Worm (Caenorhabditis elegans) whole organism, young adult: ENCODE results near the gene duxl-1.
A peak's percentile ranks its signal among the peaks of the same experiment; 100 is the strongest.

ENCODE experiments used
- B0261.1 ChIP-seq: sonication (generic microtip); optimal IDR thresholded peaks from 2 replicates; lab custom pipeline; 2016; ENCODE audit warnings: mild to moderate bottlenecking, missing genetic modification characterization, moderate library complexity, missing compliant biosample characterization
- D2030.7 ChIP-seq: fragments of 200-800 bp; sonication (Bioruptor generic); IDR thresholded peaks from 2 replicates; pipeline ENCODE4 v1.3.6; 2022; ENCODE audit warnings: missing genetic modification reagents, missing genetic modification characterization, missing compliant biosample characterization
- F10E7.11 ChIP-seq: sonication (generic microtip); optimal IDR thresholded peaks from 2 replicates; lab custom pipeline; 2017; ENCODE audit warnings: mild to moderate bottlenecking, missing genetic modification characterization, moderate library complexity, missing compliant biosample characterization
- F22D6.2 ChIP-seq: sonication (generic microtip); optimal IDR thresholded peaks from 2 replicates; lab custom pipeline; 2016; ENCODE audit warnings: mild to moderate bottlenecking, missing genetic modification characterization, missing compliant biosample characterization
- F23B12.7 ChIP-seq: sonication (generic microtip); optimal IDR thresholded peaks from 2 replicates; lab custom pipeline; 2017; ENCODE audit warnings: missing genetic modification characterization, mild to moderate bottlenecking, missing compliant biosample characterization, antibody characterized with exemption, moderate library complexity; ENCODE audit not compliant: insufficient read depth
- F49E8.2 ChIP-seq: sonication (generic microtip); optimal IDR thresholded peaks from 3 replicates; lab custom pipeline; 2017; ENCODE audit warnings: missing genetic modification characterization, mild to moderate bottlenecking, missing compliant biosample characterization, antibody characterized with exemption, moderate library complexity; ENCODE audit not compliant: insufficient read depth
- K11D2.4 ChIP-seq: fragments of 200-800 bp; sonication (Bioruptor generic); IDR thresholded peaks from 2 replicates; pipeline ENCODE4 v1.3.6; 2022; ENCODE audit warnings: missing genetic modification reagents, missing genetic modification characterization, missing compliant biosample characterization
- K12H6.12 ChIP-seq: fragments of 200-800 bp; sonication (Bioruptor generic); optimal IDR thresholded peaks from 2 replicates; lab custom pipeline; 2018; ENCODE audit warnings: mild to moderate bottlenecking, missing genetic modification characterization, missing compliant biosample characterization
- T07F8.4 ChIP-seq: sonication (generic microtip); optimal IDR thresholded peaks from 2 replicates; lab custom pipeline; 2016; ENCODE audit warnings: mild to moderate bottlenecking, missing genetic modification characterization, moderate library complexity, missing compliant biosample characterization
- Y67H2A.10 ChIP-seq: fragments of 200-800 bp; sonication (Bioruptor generic); conservative IDR thresholded peaks from 2 replicates; pipeline ENCODE4 v1.3.6; 2022; ENCODE audit warnings: missing genetic modification reagents, missing genetic modification characterization, missing compliant biosample characterization
- Y95B8A.8 ChIP-seq: fragments of 200-800 bp; sonication (Bioruptor generic); IDR thresholded peaks from 2 replicates; pipeline ENCODE4 v1.3.6; 2022; ENCODE audit warnings: missing genetic modification reagents, missing genetic modification characterization, missing compliant biosample characterization
- ZK185.1 ChIP-seq: sonication (generic microtip); optimal IDR thresholded peaks from 2 replicates; lab custom pipeline; 2016; ENCODE audit warnings: mild to moderate bottlenecking, missing genetic modification characterization, missing compliant biosample characterization; ENCODE audit not compliant: poor library complexity, severe bottlenecking
- akir-1 ChIP-seq: fragments of 200-800 bp; sonication (Bioruptor generic); optimal IDR thresholded peaks from 2 replicates; lab custom pipeline; 2018; ENCODE audit warnings: mild to moderate bottlenecking, missing genetic modification characterization, moderate library complexity, missing compliant biosample characterization
- aptf-3 ChIP-seq: fragments of 200-800 bp; sonication (Bioruptor generic); IDR thresholded peaks from 2 replicates; pipeline ENCODE4 v1.3.6; 2022; ENCODE audit warnings: missing genetic modification characterization, missing compliant biosample characterization
- cebp-1 ChIP-seq, 2 experiments: fragments of 200-800 bp in 1 of 2; sonication (Bioruptor generic) in 1 of 2; sonication (generic microtip) in 1 of 2; IDR thresholded peaks in 1 of 2; optimal IDR thresholded peaks in 1 of 2; 2 replicates each; pipeline versions ENCODE4 v1.3.6 to Lab custom; 2017 to 2022; ENCODE audit warnings: missing compliant biosample characterization in 2 of 2, missing genetic modification characterization in 2 of 2, mild to moderate bottlenecking in 1 of 2, missing genetic modification reagents in 1 of 2, moderate library complexity in 1 of 2
- ceh-100 ChIP-seq: fragments of 200-800 bp; sonication (Bioruptor generic); IDR thresholded peaks from 2 replicates; pipeline ENCODE4 v1.3.6; 2022; ENCODE audit warnings: missing genetic modification reagents, missing genetic modification characterization, missing compliant biosample characterization
- dpl-1 ChIP-seq: fragments of 150-350 bp; optimal IDR thresholded peaks from 2 replicates; lab custom pipeline; 2014; ENCODE audit warnings: missing biosample characterization, missing genetic modification reagents, missing genetic modification characterization
- efl-1 ChIP-seq: fragments of 150-350 bp; optimal IDR thresholded peaks from 2 replicates; lab custom pipeline; 2014; ENCODE audit warnings: missing biosample characterization, missing genetic modification reagents, missing genetic modification characterization
- egl-18 ChIP-seq: fragments of 200-800 bp; sonication (Bioruptor generic); IDR thresholded peaks from 2 replicates; pipeline ENCODE4 v1.3.6; 2022; ENCODE audit warnings: missing genetic modification reagents, missing genetic modification characterization, missing compliant biosample characterization
- him-1 ChIP-seq: sonication (generic microtip); optimal IDR thresholded peaks from 2 replicates; lab custom pipeline; 2016; ENCODE audit warnings: missing genotype, missing genetic modification reagents, missing genetic modification characterization, missing compliant biosample characterization
- hlh-12 ChIP-seq: sonication (generic microtip); optimal IDR thresholded peaks from 2 replicates; lab custom pipeline; 2016; ENCODE audit warnings: missing genetic modification characterization, missing compliant biosample characterization
- hmg-1.2 ChIP-seq: fragments of 200-800 bp; sonication (Bioruptor generic); IDR thresholded peaks from 2 replicates; pipeline ENCODE4 v1.3.6; 2022; ENCODE audit warnings: missing genetic modification reagents, missing genetic modification characterization, missing compliant biosample characterization
- hmg-20 ChIP-seq: fragments of 200-800 bp; sonication (Bioruptor generic); IDR thresholded peaks from 2 replicates; pipeline ENCODE4 v1.3.6; 2022; ENCODE audit warnings: missing genetic modification reagents, missing genetic modification characterization, missing compliant biosample characterization
- lin-26 ChIP-seq: fragments of 200-800 bp; sonication (Bioruptor generic); IDR thresholded peaks from 2 replicates; pipeline ENCODE4 v1.3.6; 2022; ENCODE audit warnings: missing genetic modification reagents, missing genetic modification characterization, missing compliant biosample characterization
- lsy-27 ChIP-seq: sonication (generic microtip); optimal IDR thresholded peaks from 2 replicates; lab custom pipeline; 2017; ENCODE audit warnings: missing genetic modification characterization, mild to moderate bottlenecking, missing compliant biosample characterization, antibody characterized with exemption, missing genotype, borderline replicate concordance; ENCODE audit not compliant: insufficient read depth
- mel-28 ChIP-seq: sonication (generic microtip); optimal IDR thresholded peaks from 2 replicates; lab custom pipeline; 2016; ENCODE audit warnings: borderline replicate concordance, mild to moderate bottlenecking, missing genetic modification characterization, missing compliant biosample characterization
- mxl-1 ChIP-seq: sonication (generic microtip); optimal IDR thresholded peaks from 2 replicates; lab custom pipeline; 2016; ENCODE audit warnings: missing genetic modification characterization, missing compliant biosample characterization
- nfya-1 ChIP-seq: sonication (generic microtip); optimal IDR thresholded peaks from 2 replicates; lab custom pipeline; 2017; ENCODE audit warnings: antibody characterized with exemption, missing compliant biosample characterization, missing genetic modification characterization, borderline replicate concordance; ENCODE audit not compliant: insufficient read depth
- nhr-90 ChIP-seq: sonication (generic microtip); optimal IDR thresholded peaks from 2 replicates; lab custom pipeline; 2016; ENCODE audit warnings: missing genotype, mild to moderate bottlenecking, missing genetic modification characterization, missing compliant biosample characterization
- rcor-1 ChIP-seq: fragments of 200-800 bp; sonication (Bioruptor generic); IDR thresholded peaks from 2 replicates; pipeline ENCODE4 v1.3.6; 2022; ENCODE audit warnings: missing genetic modification reagents, missing genetic modification characterization, missing compliant biosample characterization
- rec-8 ChIP-seq, 2 experiments: sonication (generic microtip); optimal IDR thresholded peaks; 2 replicates each; lab custom pipeline; 2016; ENCODE audit warnings: mild to moderate bottlenecking in 2 of 2, missing genetic modification characterization in 2 of 2, missing genetic modification reagents in 2 of 2, missing genotype in 2 of 2, missing biosample characterization in 1 of 2, missing compliant biosample characterization in 1 of 2, moderate library complexity in 1 of 2
- sea-2 ChIP-seq: fragments of 200-800 bp; sonication (Bioruptor generic); IDR thresholded peaks from 2 replicates; pipeline ENCODE4 v1.3.6; 2022; ENCODE audit warnings: missing genetic modification characterization, missing compliant biosample characterization
- snpc-1.1 ChIP-seq: sonication (generic microtip); optimal IDR thresholded peaks from 2 replicates; lab custom pipeline; 2017; ENCODE audit warnings: missing genetic modification characterization, mild to moderate bottlenecking, missing compliant biosample characterization, antibody characterized with exemption, moderate library complexity, missing genotype, missing genetic modification reagents; ENCODE audit not compliant: insufficient read depth
- snpc-1.3 ChIP-seq: sonication (generic microtip); optimal IDR thresholded peaks from 2 replicates; lab custom pipeline; 2017; ENCODE audit warnings: missing genetic modification characterization, mild to moderate bottlenecking, missing compliant biosample characterization, antibody characterized with exemption, moderate library complexity, missing genotype, missing genetic modification reagents; ENCODE audit not compliant: insufficient read depth
- tbx-9 ChIP-seq: sonication (generic microtip); optimal IDR thresholded peaks from 2 replicates; lab custom pipeline; 2016; ENCODE audit warnings: borderline replicate concordance, missing genetic modification characterization, inconsistent platforms, missing compliant biosample characterization
- zfh-2 ChIP-seq: fragments of 200-800 bp; sonication (Bioruptor generic); conservative IDR thresholded peaks from 2 replicates; pipeline ENCODE4 v1.3.6; 2022; ENCODE audit warnings: missing genetic modification reagents, missing genetic modification characterization, missing compliant biosample characterization
- ztf-18 ChIP-seq: sonication (generic microtip); optimal IDR thresholded peaks from 2 replicates; lab custom pipeline; 2016; ENCODE audit warnings: missing genotype, mild to moderate bottlenecking, missing genetic modification characterization, missing compliant biosample characterization
- ztf-22 ChIP-seq: fragments of 200-800 bp; sonication (Bioruptor generic); optimal IDR thresholded peaks from 2 replicates; lab custom pipeline; 2018; ENCODE audit warnings: mild to moderate bottlenecking, missing genetic modification characterization, moderate library complexity, missing compliant biosample characterization
- ztf-26 ChIP-seq: sonication (generic microtip); optimal IDR thresholded peaks from 2 replicates; lab custom pipeline; 2017; ENCODE audit warnings: missing genetic modification characterization, missing compliant biosample characterization
- ztf-6 ChIP-seq: fragments of 200-800 bp; sonication (Bioruptor generic); IDR thresholded peaks from 2 replicates; pipeline ENCODE4 v1.3.6; 2022; ENCODE audit warnings: missing genetic modification reagents, missing genetic modification characterization, missing compliant biosample characterization

duxl-1 gene

DNA sequence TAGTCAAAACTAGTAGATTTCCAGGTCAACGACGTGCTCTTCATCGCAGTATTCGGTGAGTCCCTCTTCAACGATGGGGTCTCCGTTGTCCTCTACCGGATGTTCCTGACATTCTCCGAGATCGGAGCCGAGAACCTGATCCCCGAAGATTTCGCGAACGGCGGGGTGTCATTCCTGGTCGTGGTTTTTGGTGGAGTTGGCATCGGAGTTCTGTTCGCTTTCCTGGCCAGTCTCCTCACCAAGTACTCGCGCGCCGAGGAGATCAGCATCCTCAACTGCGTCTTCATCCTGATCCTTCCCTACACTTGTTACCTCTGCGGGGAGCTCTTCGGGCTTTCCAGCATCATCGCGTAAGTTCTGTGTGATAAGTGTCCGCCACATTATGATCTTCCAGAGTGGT, 9.2 kb downstream of the duxl-1 start:
- TF ChIP-seq zfh-2 (GFP tag; lab: Robert Waterston, UW): peak; percentile 29; the same call in 1 of the 2 replicates
- no peak for TF ChIP-seq lsy-27 (tag; lab: Kevin White, UChicago)

- TF ChIP-seq mel-28 (tag; lab: Kevin White, UChicago) (no peak), F23B12.7 (tag; lab: Kevin White, UChicago) (no peak), Y67H2A.10 (no peak), rec-8 (tag; optimal IDR thresholded peaks at IDR 0.05; lab: Kevin White, UChicago) (no peak), K11D2.4 (no peak), Y95B8A.8 (GFP tag; lab: Robert Waterston, UW) (no peak), hmg-20 (GFP tag; lab: Robert Waterston, UW) (no peak), F22D6.2 (no peak), F49E8.2 (tag; lab: Kevin White, UChicago) (no peak), rcor-1 (GFP tag; lab: Robert Waterston, UW) (no peak), ztf-6 (GFP tag; lab: Robert Waterston, UW) (no peak), him-1 (tag; lab: Kevin White, UChicago) (no peak), K12H6.12 (no peak), tbx-9 (tag; lab: Kevin White, UChicago) (no peak)
- TF ChIP-seq, all 124 proteins: peak for 0
Observed at ce11 chrII:1676088-1676487, 12.6 kb downstream of the duxl-1 start, which contains the start of gene fbxb-17. Gene fbxb-17 (plus strand): TSS chrII:1676388.

ce11 chrII:1679081-1679480, 15.6 kb downstream of the duxl-1 start, which contains the start of gene irld-36:
Gene irld-36 (plus strand): TSS chrII:1679381.
- no peak for TF ChIP-seq akir-1 (GFP tag; lab: Kevin White, UChicago)
- TF ChIP-seq lin-26 (GFP tag; lab: Robert Waterston, UW): no peak
- no peak for TF ChIP-seq hmg-20 (GFP tag; lab: Robert Waterston, UW)
- no peak for TF ChIP-seq sea-2
- no peak for TF ChIP-seq aptf-3 (GFP tag; lab: Robert Waterston, UW)
- no peak for TF ChIP-seq ztf-6 (GFP tag; lab: Robert Waterston, UW)
- no peak for TF ChIP-seq ztf-26 (tag; lab: Kevin White, UChicago)
- TF ChIP-seq snpc-1.3 (tag; lab: Kevin White, UChicago): no peak
- no peak for TF ChIP-seq hmg-1.2 (GFP tag; lab: Robert Waterston, UW)
- no peak for TF ChIP-seq mel-28 (tag; lab: Kevin White, UChicago)
- TF ChIP-seq efl-1 (GFP tag; lab: Kevin White, UChicago): no peak
- no peak for TF ChIP-seq D2030.7 (GFP tag; lab: Robert Waterston, UW)

ce11 chrII:1682218-1682617, 18.7 kb downstream of the duxl-1 start, which contains the start of gene fbxb-26:
Gene fbxb-26 (plus strand): TSS chrII:1682518.
- TF ChIP-seq ZK185.1 (tag; lab: Kevin White, UChicago): no peak
- no peak for TF ChIP-seq B0261.1
- no peak for TF ChIP-seq ceh-100 (GFP tag; lab: Robert Waterston, UW)
- no peak for TF ChIP-seq snpc-1.1 (tag; lab: Kevin White, UChicago)
- no peak for TF ChIP-seq F10E7.11
- no peak for TF ChIP-seq ztf-18 (tag; lab: Kevin White, UChicago)
- no peak for TF ChIP-seq hmg-1.2 (GFP tag; lab: Robert Waterston, UW)
- no peak for TF ChIP-seq T07F8.4 (tag; lab: Kevin White, UChicago)
- no peak for TF ChIP-seq ztf-6 (GFP tag; lab: Robert Waterston, UW)
- no peak for TF ChIP-seq hlh-12 (tag; lab: Kevin White, UChicago)
- no peak for TF ChIP-seq dpl-1 (GFP tag; lab: Kevin White, UChicago)
- no peak for TF ChIP-seq akir-1 (GFP tag; lab: Kevin White, UChicago)
- no peak for TF ChIP-seq egl-18 (GFP tag; lab: Robert Waterston, UW)
- TF ChIP-seq nfya-1 (tag; lab: Kevin White, UChicago): no peak
- TF ChIP-seq nhr-90 (tag; lab: Kevin White, UChicago): no peak
- no peak for TF ChIP-seq ztf-22
- TF ChIP-seq cebp-1 (GFP tag; IDR thresholded peaks at IDR 0.05; lab: Robert Waterston, UW): no peak
- TF ChIP-seq cebp-1 (tag; optimal IDR thresholded peaks at IDR 0.05; lab: Kevin White, UChicago): no peak
- no peak for TF ChIP-seq mxl-1 (tag; lab: Kevin White, UChicago)
